Worm (Caenorhabditis elegans): Measurements from ENCODE around the gene ant-1.1.

DNA sequence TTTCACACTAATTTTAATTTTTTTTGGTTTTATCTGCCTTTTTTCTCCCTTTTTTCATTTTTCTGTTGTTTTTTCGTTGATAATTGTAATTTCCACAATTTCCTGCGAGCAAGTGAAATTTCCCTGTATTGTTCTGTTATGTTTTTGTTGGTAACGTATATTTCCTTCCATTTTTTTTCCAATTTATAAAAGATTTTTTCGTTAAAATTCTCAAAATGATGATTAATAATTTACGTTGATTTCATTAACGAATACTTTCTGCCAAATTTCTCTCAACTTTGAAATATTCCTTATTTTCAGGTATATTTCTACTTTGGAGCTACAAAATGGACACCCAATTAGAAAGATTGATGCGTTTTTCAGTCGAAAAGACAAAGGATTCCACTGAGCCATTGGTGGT lies 39.5 kb downstream of the ant-1.1 start, which contains the start of gene T28A8.8:
- no peak for TF ChIP-seq snpc-4 (tag; optimal IDR thresholded peaks at IDR 0.05)
- no peak for TF ChIP-seq pqm-1 (tag; optimal IDR thresholded peaks at IDR 0.05)
- no peak for TF ChIP-seq egl-27 (tag; optimal IDR thresholded peaks at IDR 0.05)
